Worm (Caenorhabditis elegans) whole organism, mixed stage, embryonic: ENCODE data around the gene oxi-1.

ENCODE experiments used
- drap-1 ChIP-seq: fragments of 200-800 bp; sonication (Bioruptor generic); optimal IDR thresholded peaks from 3 replicates; lab custom pipeline; 2018; ENCODE audit warnings: mild to moderate bottlenecking, missing genetic modification characterization, missing compliant biosample characterization
- elt-3 ChIP-seq: fragments of 150-350 bp; optimal IDR thresholded peaks from 2 replicates; lab custom pipeline; 2014; ENCODE audit warnings: missing biosample characterization, missing genetic modification characterization
- lin-13 ChIP-seq: fragments of 150-350 bp; optimal IDR thresholded peaks from 2 replicates; lab custom pipeline; 2014; ENCODE audit warnings: missing biosample characterization, missing genetic modification characterization
- lsy-2 ChIP-seq: fragments of 150-350 bp; optimal IDR thresholded peaks from 2 replicates; lab custom pipeline; 2014; ENCODE audit warnings: missing biosample characterization, missing genetic modification characterization
- mab-5 ChIP-seq: fragments of 150-350 bp; optimal IDR thresholded peaks from 2 replicates; lab custom pipeline; 2014; ENCODE audit warnings: missing biosample characterization, missing genetic modification characterization
- nhr-28 ChIP-seq: fragments of 150-350 bp; optimal IDR thresholded peaks from 2 replicates; lab custom pipeline; 2014; ENCODE audit warnings: missing biosample characterization, missing genetic modification characterization
- pha-4 ChIP-seq: fragments of 150-350 bp; optimal IDR thresholded peaks from 2 replicates; lab custom pipeline; 2018; ENCODE audit warnings: missing biosample characterization, missing genetic modification reagents, missing genetic modification characterization
- unc-120 ChIP-seq: sonication (generic microtip); optimal IDR thresholded peaks from 2 replicates; lab custom pipeline; 2017; ENCODE audit warnings: missing genetic modification characterization, missing compliant biosample characterization; ENCODE audit not compliant: poor library complexity, severe bottlenecking
- unc-62 ChIP-seq: fragments of 150-350 bp; optimal IDR thresholded peaks from 2 replicates; lab custom pipeline; 2014; ENCODE audit warnings: missing biosample characterization, missing genetic modification reagents, missing genetic modification characterization

DNA sequence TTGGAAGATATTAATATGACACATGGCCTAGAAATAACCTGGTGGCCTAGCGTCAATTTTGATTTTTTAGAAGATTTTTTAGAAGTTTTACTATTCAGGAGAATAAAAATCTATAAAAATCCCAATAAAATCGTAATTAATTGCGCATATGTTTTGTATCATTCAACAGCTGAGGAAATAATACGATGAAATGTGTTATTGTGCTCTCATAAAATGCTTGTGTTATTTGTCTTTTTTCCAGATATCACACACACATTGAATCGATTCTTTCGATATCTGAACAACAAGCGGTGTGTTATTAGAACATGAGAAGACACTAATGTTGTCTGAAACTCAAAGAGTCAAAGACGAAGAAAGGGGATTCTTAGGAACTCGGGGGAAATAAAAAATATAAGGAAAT is 33.0 kb upstream of the oxi-1 start:
- TF ChIP-seq pha-4 (tag; lab: Kevin White, UChicago) = no peak
- no peak for TF ChIP-seq lin-13 (tag; lab: Kevin White, UChicago)
- no peak for TF ChIP-seq unc-62 (GFP tag; lab: Kevin White, UChicago)
- no peak for TF ChIP-seq drap-1 (GFP tag; lab: Kevin White, UChicago)
- TF ChIP-seq lsy-2 (tag; lab: Kevin White, UChicago) = no peak
- no peak for TF ChIP-seq unc-120
- no peak for TF ChIP-seq mab-5 (tag; lab: Kevin White, UChicago)
- no peak for TF ChIP-seq elt-3 (tag; lab: Kevin White, UChicago)
- TF ChIP-seq nhr-28 = no peak
